Fruit fly (Drosophila melanogaster): ENCODE measurements around the gene CG11655.

- no peak for TF ChIP-seq psq (optimal IDR thresholded peaks at IDR 0.05)
- TF ChIP-seq usp (GFP tag; optimal IDR thresholded peaks at IDR 0.05) = no peak
- TF ChIP-seq EcR (GFP tag; optimal IDR thresholded peaks at IDR 0.05) = no peak
- no peak for TF ChIP-seq pan (optimal IDR thresholded peaks at IDR 0.05)
- TF ChIP-seq Dll (optimal IDR thresholded peaks at IDR 0.05) = no peak
- no peak for TF ChIP-seq CG8478 (optimal IDR thresholded peaks at IDR 0.05)
These were observed 22.1 kb downstream of the CG11655 start, which contains the start of gene mh for dm6 chrX:15475367-15475789.

Data from whole organism.